Fruit fly (Drosophila melanogaster) whole organism, pupa: ENCODE measurements around the gene CG14960.

ENCODE experiments used
- CG10348 ChIP-seq: fragments of 200-800 bp; sonication (Bioruptor generic); IDR thresholded peaks from 2 replicates; pipeline ENCODE4 v1.3.6; 2022; ENCODE audit warnings: missing biosample characterization, missing genetic modification characterization
- CG12605 ChIP-seq: fragments of 200-800 bp; sonication (Bioruptor generic); IDR thresholded peaks from 2 replicates; pipeline ENCODE4 v1.3.6; 2022; ENCODE audit warnings: missing biosample characterization, missing genetic modification characterization
- CG13204 ChIP-seq: fragments of 200-800 bp; sonication (Bioruptor generic); optimal IDR thresholded peaks from 2 replicates; lab custom pipeline; 2018; ENCODE audit warnings: missing biosample characterization, mild to moderate bottlenecking, missing genetic modification characterization, moderate library complexity
- CG14655 ChIP-seq: fragments of 200-800 bp; sonication (Bioruptor generic); optimal IDR thresholded peaks from 3 replicates; lab custom pipeline; 2017; ENCODE audit warnings: mild to moderate bottlenecking, missing biosample characterization, missing genetic modification reagents, missing genetic modification characterization
- CG15710 ChIP-seq: fragments of 200-800 bp; sonication (Bioruptor generic); optimal IDR thresholded peaks from 2 replicates; lab custom pipeline; 2018; ENCODE audit warnings: missing biosample characterization, mild to moderate bottlenecking, missing genetic modification characterization, moderate library complexity
- CG17806 ChIP-seq: fragments of 200-800 bp; sonication (Bioruptor generic); optimal IDR thresholded peaks from 2 replicates; lab custom pipeline; 2018; ENCODE audit warnings: missing biosample characterization, mild to moderate bottlenecking, missing genetic modification characterization, moderate library complexity
- CG32121 ChIP-seq: fragments of 200-800 bp; sonication (Bioruptor generic); IDR thresholded peaks from 2 replicates; pipeline ENCODE4 v1.3.6; 2022; ENCODE audit warnings: missing biosample characterization, missing genetic modification characterization
- CG34367 ChIP-seq: fragments of 200-800 bp; sonication (Bioruptor generic); optimal IDR thresholded peaks from 2 replicates; lab custom pipeline; 2018; ENCODE audit warnings: missing biosample characterization, mild to moderate bottlenecking, missing genetic modification characterization
- CG4496 ChIP-seq: fragments of 200-800 bp; sonication (Bioruptor generic); IDR thresholded peaks from 3 replicates; pipeline ENCODE4 v1.3.6; 2022; ENCODE audit warnings: missing biosample characterization, missing genetic modification characterization
- CG8159 ChIP-seq: fragments of 200-800 bp; sonication (Bioruptor generic); optimal IDR thresholded peaks from 3 replicates; lab custom pipeline; 2018; ENCODE audit warnings: missing biosample characterization, mild to moderate bottlenecking, missing genetic modification characterization, moderate library complexity
- CG8301 ChIP-seq: fragments of 200-800 bp; sonication (Bioruptor generic); optimal IDR thresholded peaks from 2 replicates; lab custom pipeline; 2018; ENCODE audit warnings: missing biosample characterization, mild to moderate bottlenecking, missing genetic modification characterization
- CG9948 ChIP-seq: fragments of 200-800 bp; sonication (Bioruptor generic); optimal IDR thresholded peaks from 2 replicates; lab custom pipeline; 2018; ENCODE audit warnings: missing biosample characterization, mild to moderate bottlenecking, missing genetic modification characterization, moderate library complexity
- D1 ChIP-seq: fragments of 200-800 bp; sonication (Bioruptor generic); optimal IDR thresholded peaks from 2 replicates; lab custom pipeline; 2018; ENCODE audit warnings: missing biosample characterization, mild to moderate bottlenecking, missing genetic modification characterization, moderate library complexity
- EcR ChIP-seq: fragments of 200-800 bp; sonication (Bioruptor generic); optimal IDR thresholded peaks from 3 replicates; lab custom pipeline; 2019; ENCODE audit warnings: missing biosample characterization, missing genetic modification characterization, mild to moderate bottlenecking, moderate library complexity, missing genetic modification reagents
- Ets98B ChIP-seq: fragments of 200-800 bp; sonication (Bioruptor generic); IDR thresholded peaks from 2 replicates; pipeline ENCODE4 v1.3.6; 2022; ENCODE audit warnings: missing biosample characterization, missing genetic modification characterization
- Pif1A ChIP-seq: fragments of 200-800 bp; sonication (Bioruptor generic); optimal IDR thresholded peaks from 3 replicates; lab custom pipeline; 2016; ENCODE audit warnings: missing biosample characterization, missing genetic modification characterization
- Pif1B ChIP-seq: fragments of 200-800 bp; sonication (Bioruptor generic); optimal IDR thresholded peaks from 3 replicates; lab custom pipeline; 2016; ENCODE audit warnings: missing biosample characterization, missing genetic modification characterization
- Snoo ChIP-seq: fragments of 200-800 bp; sonication (Bioruptor generic); optimal IDR thresholded peaks from 3 replicates; lab custom pipeline; 2017; ENCODE audit warnings: missing biosample characterization, mild to moderate bottlenecking, missing genetic modification characterization, inconsistent platforms
- fd96Ca ChIP-seq: fragments of 200-800 bp; sonication (Bioruptor generic); IDR thresholded peaks from 3 replicates; pipeline ENCODE4 v1.3.6; 2022; ENCODE audit warnings: missing biosample characterization, missing genetic modification characterization
- gl ChIP-seq: fragments of 200-800 bp; sonication (Bioruptor generic); optimal IDR thresholded peaks from 2 replicates; lab custom pipeline; 2018; ENCODE audit warnings: missing biosample characterization, mild to moderate bottlenecking, missing genetic modification characterization
- rn ChIP-seq: fragments of 200-800 bp; sonication (Bioruptor generic); IDR thresholded peaks from 2 replicates; pipeline ENCODE4 v1.3.6; 2022; ENCODE audit warnings: missing biosample characterization, missing genetic modification characterization

Gene CG14960

DNA sequence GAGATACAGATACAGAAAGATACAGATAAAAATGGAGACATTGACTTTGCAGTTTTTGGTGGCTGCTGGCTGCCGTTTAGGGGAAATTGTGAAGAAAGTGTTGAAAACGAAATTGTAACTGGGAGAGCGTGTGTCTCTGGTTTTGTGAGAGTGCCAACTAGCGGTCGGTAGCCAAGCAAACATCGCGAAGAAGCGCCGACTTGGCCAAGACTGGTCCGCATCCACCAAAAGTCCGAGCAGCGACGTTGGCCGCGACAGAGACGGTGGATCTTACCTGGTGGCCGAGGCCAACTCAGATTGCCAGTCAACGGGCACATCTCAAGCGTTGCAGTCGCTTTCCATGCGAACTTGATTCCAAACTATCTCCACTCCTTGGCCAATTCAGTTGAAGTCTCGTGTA, at the start of gene CG14960:
CG14960 (plus strand) TSS at position 301 of the 400 bp plus-strand sequence.
- TF ChIP-seq CG9948 (tag; lab: Kevin White, UChicago) (no peak), Pif1A (GFP tag; lab: Kevin White, UChicago) (no peak), CG4496 (GFP tag; lab: Robert Waterston, UW) (0 out of 3 replicates have a peak, but pooled peaks have one; percentile 22)

DNA sequence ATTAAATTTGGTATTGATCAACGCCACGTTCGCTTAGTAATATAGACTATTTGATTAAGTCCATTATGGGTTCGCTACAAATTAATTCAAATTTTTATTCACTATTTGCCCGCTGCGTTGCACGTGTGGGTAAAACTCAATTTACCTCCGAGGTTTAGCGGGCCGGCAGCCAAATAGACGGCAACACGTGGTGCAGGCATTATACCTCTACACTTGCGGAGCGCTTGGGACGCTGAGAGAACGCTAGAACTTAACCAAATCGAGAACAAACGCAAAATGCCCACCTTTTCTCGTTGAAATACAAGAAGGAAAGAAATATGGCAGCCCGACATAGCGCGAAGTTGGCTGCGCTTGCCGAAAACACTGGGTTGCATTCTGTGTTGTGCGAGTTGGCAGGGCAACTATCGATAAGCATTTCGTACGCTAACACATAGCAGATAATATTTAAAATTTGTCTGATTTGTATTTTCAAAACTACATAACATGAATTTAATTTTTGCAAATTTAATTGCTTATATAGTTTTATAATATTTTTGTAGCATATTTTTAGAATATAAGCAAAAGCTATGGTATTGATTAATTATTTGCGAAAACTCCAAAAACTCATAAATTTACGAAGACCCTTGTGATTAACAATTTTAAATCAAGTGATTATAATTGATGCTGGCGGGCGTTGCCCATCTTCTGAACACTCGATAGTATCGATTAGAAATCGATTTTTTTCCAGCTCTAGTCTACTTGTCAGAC, 48.0 kb upstream of the CG14960 start, which contains the start of the genes RpL28 and eIF1:
RpL28 (minus strand) TSS at position 318 of the 747 bp plus-strand sequence.
eIF1 (plus strand) TSS at position 699 of the 747 bp plus-strand sequence.
- TF ChIP-seq D1, result no peak
- TF ChIP-seq fd96Ca (GFP tag; lab: Robert Waterston, UW), result peak; percentile 39; the same call in 1 of the 3 replicates
- no peak for TF ChIP-seq CG14655
- TF ChIP-seq CG34367 (tag; lab: Kevin White, UChicago), result peak; percentile 80
- TF ChIP-seq CG17806, result peak; percentile 35
- TF ChIP-seq gl, result peak; percentile 33
- TF ChIP-seq CG12605 (GFP tag; lab: Robert Waterston, UW), result peak; percentile 53; the same call in 1 of the 2 replicates
- peak; percentile 67 for TF ChIP-seq CG8159 (tag; lab: Kevin White, UChicago)
- no peak for TF ChIP-seq EcR (GFP tag; lab: Kevin White, UChicago)
- TF ChIP-seq Snoo, result peak; percentile 93
- TF ChIP-seq CG32121 (GFP tag; lab: Robert Waterston, UW), result no peak
- peak; percentile 92 for TF ChIP-seq CG4496 (GFP tag; lab: Robert Waterston, UW)
- no peak for TF ChIP-seq CG8301 (tag; lab: Kevin White, UChicago)
- peak; percentile 32; the same call in 1 of the 2 replicates for TF ChIP-seq rn (GFP tag; lab: Robert Waterston, UW)
- TF ChIP-seq Pif1B (GFP tag; lab: Kevin White, UChicago), result no peak
- peak; percentile 71 for TF ChIP-seq Ets98B
- peak; percentile 44 for TF ChIP-seq CG9948 (tag; lab: Kevin White, UChicago)
- no peak for TF ChIP-seq Pif1A (GFP tag; lab: Kevin White, UChicago)
- no peak for TF ChIP-seq CG13204 (GFP tag; lab: Kevin White, UChicago)
- peak; percentile 74 for TF ChIP-seq CG15710 (tag; lab: Kevin White, UChicago)
- no peak for TF ChIP-seq CG10348

DNA sequence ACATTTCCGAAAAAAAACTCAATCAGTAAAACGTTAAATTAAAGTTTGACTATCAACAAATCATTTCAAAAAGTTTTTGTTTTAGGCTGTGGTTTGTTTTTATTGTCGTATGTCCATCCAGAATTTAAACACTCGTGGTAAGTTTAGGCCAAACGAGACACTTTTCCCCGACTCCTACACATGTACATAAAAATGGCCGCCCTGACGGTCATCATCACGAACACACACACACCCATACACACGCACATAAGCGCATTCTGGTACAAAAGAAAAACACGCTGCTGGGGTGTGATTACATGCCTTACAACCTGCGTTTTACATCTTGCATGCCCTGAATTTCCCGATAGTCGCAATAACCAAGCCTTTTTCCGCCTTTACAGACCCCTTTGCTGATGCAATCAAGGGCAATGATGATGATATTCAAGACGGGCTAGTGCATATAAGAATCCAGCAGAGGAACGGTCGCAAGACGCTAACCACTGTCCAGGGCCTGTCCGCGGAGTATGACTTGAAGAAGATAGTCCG, 47.4 kb upstream of the CG14960 start:
- TF ChIP-seq rn (GFP tag; lab: Robert Waterston, UW) (no peak), Pif1A (GFP tag; lab: Kevin White, UChicago) (no peak), EcR (GFP tag; lab: Kevin White, UChicago) (peak; percentile 39)

DNA sequence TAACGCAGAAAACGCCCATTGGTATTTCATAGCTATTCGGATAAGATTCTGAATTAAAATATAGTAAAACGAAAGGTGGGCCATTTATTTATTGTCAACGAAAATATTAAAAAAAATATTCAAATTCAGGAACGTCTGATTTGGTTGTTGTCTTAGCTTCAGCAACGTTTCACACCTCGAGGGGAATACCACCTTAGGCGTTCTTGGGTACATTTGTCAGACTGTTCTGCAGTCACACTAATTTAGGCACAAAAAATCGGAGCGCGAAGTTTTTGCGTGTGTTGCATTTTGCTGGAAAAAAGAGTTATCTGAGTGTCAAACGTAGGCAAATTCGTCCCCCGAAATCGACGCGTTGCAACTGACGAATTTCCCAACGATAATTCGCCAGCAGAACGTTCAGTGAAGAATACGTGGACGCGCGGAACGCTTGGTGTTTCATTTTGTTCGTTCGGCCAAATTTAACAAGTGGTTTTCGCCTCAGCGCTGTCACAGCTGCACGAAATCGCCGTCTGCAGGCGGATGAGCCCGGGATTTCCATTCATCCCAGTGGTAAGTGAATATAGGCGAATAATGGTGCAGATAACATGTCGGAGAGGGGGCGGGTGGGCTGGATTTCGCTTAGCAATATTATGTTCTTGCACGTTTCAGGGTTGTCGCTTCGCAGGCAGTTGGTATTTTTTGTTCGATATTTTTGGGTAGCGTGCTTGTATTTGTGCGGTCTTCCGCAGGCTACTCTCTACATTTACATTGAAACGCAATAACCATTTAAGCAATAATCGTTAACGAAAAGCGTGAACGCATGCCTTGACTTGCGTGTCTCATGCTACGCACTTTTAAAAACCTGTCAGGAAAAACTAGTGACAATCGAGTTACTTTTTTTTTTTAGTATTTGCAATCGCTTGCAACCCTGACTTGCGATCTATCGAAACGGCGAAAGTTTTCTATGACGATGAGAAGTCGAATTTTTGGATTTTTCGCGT, 45.8 kb upstream of the CG14960 start, which contains the start of gene Larp4B:
Larp4B (plus strand) TSS at position 99 of the 980 bp plus-strand sequence.
- TF ChIP-seq EcR (GFP tag; lab: Kevin White, UChicago) (no peak), D1 (no peak), fd96Ca (GFP tag; lab: Robert Waterston, UW) (no peak; the same call in 2 of the 3 replicates), CG4496 (GFP tag; lab: Robert Waterston, UW) (no peak), CG15710 (tag; lab: Kevin White, UChicago) (no peak), CG17806 (no peak), CG13204 (GFP tag; lab: Kevin White, UChicago) (no peak), CG10348 (no peak), Ets98B (no peak), Pif1B (GFP tag; lab: Kevin White, UChicago) (no peak), CG9948 (tag; lab: Kevin White, UChicago) (no peak), CG8159 (tag; lab: Kevin White, UChicago) (no peak), gl (no peak), CG14655 (no peak)

DNA sequence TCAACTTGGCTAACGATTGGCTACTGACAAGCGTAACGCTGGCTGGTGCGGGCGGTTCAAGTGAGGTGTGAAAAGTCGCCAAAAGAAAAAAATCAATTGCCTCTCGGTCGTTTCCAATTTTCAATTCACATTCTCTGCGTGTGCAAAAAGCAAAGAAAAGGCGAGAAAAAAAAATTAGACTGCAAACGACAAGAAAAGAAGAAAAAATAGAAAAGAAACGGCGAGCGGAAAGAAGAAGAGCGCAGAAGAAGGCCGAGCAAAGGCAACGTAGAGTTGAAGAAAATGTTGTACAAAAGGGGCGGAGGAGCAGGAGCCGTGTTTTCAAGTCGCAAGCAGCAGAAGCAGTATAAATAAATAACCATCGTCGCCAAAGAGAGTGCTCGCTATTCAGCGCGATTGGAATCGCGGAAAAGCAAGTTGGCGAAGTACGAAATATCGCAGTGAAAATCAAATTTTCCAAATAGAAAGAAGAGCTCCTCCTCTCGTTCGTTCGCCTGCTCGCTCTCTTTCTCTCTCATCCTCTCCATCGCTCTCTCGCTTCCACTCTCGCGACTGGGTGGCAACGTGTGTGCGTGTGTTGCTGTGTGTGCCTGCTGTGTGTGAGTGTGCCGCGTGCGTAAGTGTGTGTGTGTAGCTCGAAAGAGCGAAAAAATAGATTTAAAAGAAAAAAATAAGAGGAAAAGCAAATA, 44.9 kb upstream of the CG14960 start:
- TF ChIP-seq CG32121 (GFP tag; lab: Robert Waterston, UW) (peak; percentile 50; the same call in 1 of the 2 replicates), CG14655 (peak; percentile 52), CG15710 (tag; lab: Kevin White, UChicago) (peak; percentile 42), Snoo (no peak), Ets98B (peak; percentile 65), gl (peak; percentile 62), Pif1A (GFP tag; lab: Kevin White, UChicago) (no peak), rn (GFP tag; lab: Robert Waterston, UW) (0 out of 2 replicates have a peak, but pooled peaks have one; percentile 8), CG17806 (peak; percentile 22), D1 (no peak), fd96Ca (GFP tag; lab: Robert Waterston, UW) (peak; percentile 76; the same call in 2 of the 3 replicates), CG10348 (no peak), CG13204 (GFP tag; lab: Kevin White, UChicago) (peak; percentile 63), Pif1B (GFP tag; lab: Kevin White, UChicago) (no peak), CG4496 (GFP tag; lab: Robert Waterston, UW) (peak; percentile 58), CG9948 (tag; lab: Kevin White, UChicago) (no peak), CG8301 (tag; lab: Kevin White, UChicago) (peak; percentile 16), CG8159 (tag; lab: Kevin White, UChicago) (no peak), CG12605 (GFP tag; lab: Robert Waterston, UW) (peak; percentile 59), CG34367 (tag; lab: Kevin White, UChicago) (peak; percentile 19), EcR (GFP tag; lab: Kevin White, UChicago) (peak; percentile 53)
- TF ChIP-seq, all 21 proteins: peak for 14
